Fruit fly (Drosophila melanogaster) whole organism, embryonic: ENCODE data around the gene Gclm.
A peak's percentile ranks its signal among the peaks of the same experiment; 100 is the strongest.

Experiments
- Aef1 ChIP-seq: fragments of 200-800 bp; sonication (Bioruptor generic); IDR thresholded peaks from 3 replicates; pipeline ENCODE4 v1.3.6; 2022; ENCODE audit warnings: missing biosample characterization, missing genetic modification characterization
- Antp ChIP-seq: fragments of 200-800 bp; sonication (Bioruptor generic); optimal IDR thresholded peaks from 3 replicates; lab custom pipeline; 2016; ENCODE audit warnings: missing biosample characterization, missing genetic modification characterization
- CG11695 ChIP-seq: fragments of 200-800 bp; sonication (Bioruptor generic); IDR thresholded peaks from 3 replicates; pipeline ENCODE4 v1.3.6; 2022; ENCODE audit warnings: missing biosample characterization, missing genetic modification characterization
- CG12071 ChIP-seq: fragments of 200-800 bp; sonication (Bioruptor generic); optimal IDR thresholded peaks from 3 replicates; lab custom pipeline; 2018; ENCODE audit warnings: missing biosample characterization, mild to moderate bottlenecking, missing genetic modification characterization
- CG12744 ChIP-seq: fragments of 200-800 bp; sonication (Bioruptor generic); optimal IDR thresholded peaks from 2 replicates; lab custom pipeline; 2016; ENCODE audit warnings: missing biosample characterization, missing genetic modification characterization
- CG13424 ChIP-seq: fragments of 200-800 bp; sonication (Bioruptor generic); optimal IDR thresholded peaks from 2 replicates; lab custom pipeline; 2019; ENCODE audit warnings: missing biosample characterization, mild to moderate bottlenecking, missing genetic modification characterization, moderate library complexity
- CG14014 ChIP-seq: fragments of 200-800 bp; sonication (Bioruptor generic); IDR thresholded peaks from 2 replicates; pipeline ENCODE4 v1.3.6; 2022; ENCODE audit warnings: missing biosample characterization, missing genetic modification characterization
- CG15011 ChIP-seq: fragments of 200-800 bp; sonication (Bioruptor generic); optimal IDR thresholded peaks from 3 replicates; lab custom pipeline; 2018; ENCODE audit warnings: missing biosample characterization, mild to moderate bottlenecking, missing genetic modification characterization
- CG15514 ChIP-seq: fragments of 200-800 bp; sonication (Bioruptor generic); optimal IDR thresholded peaks from 3 replicates; lab custom pipeline; 2017; ENCODE audit warnings: missing biosample characterization, missing genetic modification characterization, mild to moderate bottlenecking, moderate library complexity, missing genetic modification reagents
- CG16815 ChIP-seq: fragments of 200-800 bp; sonication (Bioruptor generic); optimal IDR thresholded peaks from 3 replicates; lab custom pipeline; 2017; ENCODE audit warnings: missing biosample characterization, mild to moderate bottlenecking, missing genetic modification characterization
- CG17361 ChIP-seq: fragments of 200-800 bp; sonication (Bioruptor generic); IDR thresholded peaks from 3 replicates; pipeline ENCODE4 v1.3.6; 2022; ENCODE audit warnings: missing biosample characterization, missing genetic modification characterization
- CG17612 ChIP-seq: fragments of 200-800 bp; sonication (Bioruptor generic); IDR thresholded peaks from 2 replicates; pipeline ENCODE4 v1.3.6; 2022; ENCODE audit warnings: missing biosample characterization, missing genetic modification characterization
- CG18262 ChIP-seq: fragments of 200-800 bp; optimal IDR thresholded peaks from 3 replicates; lab custom pipeline; 2019; ENCODE audit warnings: missing biosample characterization, mild to moderate bottlenecking, missing genetic modification characterization, moderate library complexity
- CG18619 ChIP-seq: fragments of 200-800 bp; sonication (Bioruptor generic); optimal IDR thresholded peaks from 3 replicates; lab custom pipeline; 2017; ENCODE audit warnings: missing biosample characterization, mild to moderate bottlenecking, missing genetic modification characterization
- CG32772 ChIP-seq: fragments of 200-800 bp; sonication (Bioruptor generic); IDR thresholded peaks from 2 replicates; pipeline ENCODE4 v1.3.6; 2022; ENCODE audit warnings: missing biosample characterization, missing genetic modification characterization
- CG3726 ChIP-seq: fragments of 200-800 bp; sonication (Bioruptor generic); IDR thresholded peaks from 3 replicates; pipeline ENCODE4, ENCODE4 v1.3.6; 2022; ENCODE audit warnings: missing biosample characterization, missing genetic modification characterization
- CG4360 ChIP-seq: fragments of 200-800 bp; sonication (Bioruptor generic); IDR thresholded peaks from 2 replicates; pipeline ENCODE4 v1.3.6; 2022; ENCODE audit warnings: missing biosample characterization, missing genetic modification characterization
- CG4730 ChIP-seq: fragments of 200-800 bp; sonication (Bioruptor generic); IDR thresholded peaks from 2 replicates; pipeline ENCODE4 v1.3.6; 2022; ENCODE audit warnings: missing biosample characterization, missing genetic modification characterization
- CG7839 ChIP-seq: fragments of 200-800 bp; sonication (Bioruptor generic); optimal IDR thresholded peaks from 3 replicates; lab custom pipeline; 2018; ENCODE audit warnings: missing biosample characterization, mild to moderate bottlenecking, missing genetic modification characterization, moderate library complexity
- CG8478 ChIP-seq: fragments of >200 bp; optimal IDR thresholded peaks from 2 replicates; lab custom pipeline; 2018
- CG9215 ChIP-seq: fragments of 200-800 bp; sonication (Bioruptor generic); IDR thresholded peaks from 2 replicates; pipeline ENCODE4 v1.3.6; 2022; ENCODE audit warnings: missing biosample characterization, missing genetic modification characterization
- CTCF ChIP-seq: fragments of 200-800 bp; sonication (Bioruptor generic); optimal IDR thresholded peaks from 2 replicates; lab custom pipeline; 2017; ENCODE audit warnings: missing biosample characterization, mild to moderate bottlenecking, missing genetic modification characterization, moderate library complexity
- Dip3 ChIP-seq: fragments of 200-800 bp; sonication (Bioruptor generic); optimal IDR thresholded peaks from 3 replicates; lab custom pipeline; 2016; ENCODE audit warnings: missing biosample characterization, missing genetic modification characterization
- Fer3 ChIP-seq: fragments of 200-800 bp; sonication (Bioruptor generic); optimal IDR thresholded peaks from 2 replicates; lab custom pipeline; 2018; ENCODE audit warnings: missing biosample characterization, mild to moderate bottlenecking, missing genetic modification characterization, moderate library complexity
- HLH4C ChIP-seq: fragments of 200-800 bp; sonication (Bioruptor generic); IDR thresholded peaks from 3 replicates; pipeline ENCODE4 v1.3.6; 2022; ENCODE audit warnings: missing biosample characterization, missing genetic modification characterization; ENCODE audit not compliant: partially characterized antibody
- Hand ChIP-seq: fragments of 200-800 bp; sonication (Bioruptor generic); optimal IDR thresholded peaks from 2 replicates; lab custom pipeline; 2017; ENCODE audit warnings: mild to moderate bottlenecking, missing biosample characterization, missing genetic modification reagents, missing genetic modification characterization
- Lpt ChIP-seq: fragments of >200 bp; optimal IDR thresholded peaks from 2 replicates; lab custom pipeline; 2018; ENCODE audit warnings: missing biosample characterization, missing genetic modification characterization
- Mes4 ChIP-seq: fragments of 200-800 bp; sonication (Bioruptor generic); optimal IDR thresholded peaks from 2 replicates; lab custom pipeline; 2016; ENCODE audit warnings: missing biosample characterization, missing genetic modification characterization
- Side ChIP-seq: fragments of 200-800 bp; sonication (Bioruptor generic); optimal IDR thresholded peaks from 2 replicates; lab custom pipeline; 2016; ENCODE audit warnings: missing biosample characterization, missing genetic modification characterization
- Spps ChIP-seq: fragments of 200-800 bp; sonication (Bioruptor generic); optimal IDR thresholded peaks from 2 replicates; lab custom pipeline; 2018; ENCODE audit warnings: missing biosample characterization, mild to moderate bottlenecking, missing genetic modification characterization
- ci ChIP-seq: fragments of 200-800 bp; sonication (Bioruptor generic); IDR thresholded peaks from 3 replicates; pipeline ENCODE4 v1.3.6; 2022; ENCODE audit warnings: missing biosample characterization, missing genetic modification characterization
- crol ChIP-seq: fragments of 200-800 bp; sonication (Bioruptor generic); IDR thresholded peaks from 2 replicates; pipeline ENCODE4 v1.3.6; 2022; ENCODE audit warnings: missing biosample characterization, missing genetic modification characterization
- cwo ChIP-seq: fragments of 200-800 bp; sonication (Bioruptor generic); optimal IDR thresholded peaks from 3 replicates; lab custom pipeline; 2017; ENCODE audit warnings: missing biosample characterization, missing genetic modification characterization, mild to moderate bottlenecking, moderate library complexity, missing genetic modification reagents
- dysf ChIP-seq: fragments of 200-800 bp; sonication (Bioruptor generic); IDR thresholded peaks from 3 replicates; pipeline ENCODE4 v1.3.6; 2022; ENCODE audit warnings: missing biosample characterization, missing genetic modification characterization
- en ChIP-seq: fragments of 200-800 bp; sonication (Bioruptor generic); optimal IDR thresholded peaks from 2 replicates; lab custom pipeline; 2016; ENCODE audit warnings: missing biosample characterization, missing genetic modification characterization
- exex ChIP-seq: fragments of 200-800 bp; sonication (Bioruptor generic); optimal IDR thresholded peaks from 4 replicates; lab custom pipeline; 2018; ENCODE audit warnings: missing biosample characterization, mild to moderate bottlenecking, missing genetic modification characterization, moderate library complexity
- gem ChIP-seq: fragments of 200-800 bp; sonication (Bioruptor generic); optimal IDR thresholded peaks from 2 replicates; lab custom pipeline; 2019; ENCODE audit warnings: missing biosample characterization, mild to moderate bottlenecking, missing genetic modification characterization, moderate library complexity
- grn ChIP-seq: fragments of 200-800 bp; sonication (Bioruptor generic); optimal IDR thresholded peaks from 3 replicates; lab custom pipeline; 2017; ENCODE audit warnings: missing biosample characterization, missing genetic modification characterization
- ham ChIP-seq: fragments of 200-800 bp; sonication (Bioruptor generic); IDR thresholded peaks from 2 replicates; pipeline ENCODE4 v1.3.6; 2022; ENCODE audit warnings: missing biosample characterization, missing genetic modification characterization
- hkb ChIP-seq, 2 experiments: fragments of 200-800 bp in 1 of 2; fragments of >200 bp in 1 of 2; sonication (Bioruptor generic) in 1 of 2; IDR thresholded peaks in 1 of 2; optimal IDR thresholded peaks in 1 of 2; 2 replicates each; pipeline versions ENCODE4 v1.3.6 to Lab custom; 2017 to 2022; ENCODE audit warnings: missing biosample characterization in 1 of 2, missing genetic modification characterization in 1 of 2
- jigr1 ChIP-seq: fragments of 200-800 bp; sonication (Bioruptor generic); IDR thresholded peaks from 3 replicates; pipeline ENCODE4 v1.3.6; 2022; ENCODE audit warnings: missing biosample characterization, missing genetic modification characterization
- kah ChIP-seq: fragments of 200-800 bp; sonication (Bioruptor generic); optimal IDR thresholded peaks from 2 replicates; lab custom pipeline; 2018; ENCODE audit warnings: missing biosample characterization, mild to moderate bottlenecking, missing genetic modification characterization
- pho ChIP-seq: fragments of 200-800 bp; sonication (Bioruptor generic); optimal IDR thresholded peaks from 2 replicates; lab custom pipeline; 2016; ENCODE audit warnings: missing biosample characterization, missing genetic modification characterization
- pum ChIP-seq: fragments of 200-800 bp; sonication (Bioruptor generic); optimal IDR thresholded peaks from 2 replicates; lab custom pipeline; 2016; ENCODE audit warnings: missing biosample characterization, missing genetic modification characterization
- rib ChIP-seq: fragments of 200-800 bp; sonication (Bioruptor generic); IDR thresholded peaks from 2 replicates; pipeline ENCODE4 v1.3.6; 2022; ENCODE audit warnings: missing biosample characterization, missing genetic modification characterization
- slp2 ChIP-seq: fragments of 200-800 bp; sonication (Bioruptor generic); optimal IDR thresholded peaks from 2 replicates; lab custom pipeline; 2016; ENCODE audit warnings: missing biosample characterization, missing genetic modification characterization
- sob ChIP-seq: fragments of 200-800 bp; sonication (Bioruptor generic); IDR thresholded peaks from 2 replicates; pipeline ENCODE4 v1.3.6; 2022; ENCODE audit warnings: missing biosample characterization, missing genetic modification characterization
- sqz ChIP-seq: fragments of 200-800 bp; sonication (Bioruptor generic); optimal IDR thresholded peaks from 3 replicates; lab custom pipeline; 2018; ENCODE audit warnings: missing biosample characterization, mild to moderate bottlenecking, missing genetic modification characterization
- sr ChIP-seq: fragments of 200-800 bp; sonication (Bioruptor generic); IDR thresholded peaks from 3 replicates; pipeline ENCODE4 v1.3.6; 2022; ENCODE audit warnings: missing biosample characterization, missing genetic modification characterization
- stc ChIP-seq: fragments of 200-800 bp; sonication (Bioruptor generic); IDR thresholded peaks from 2 replicates; pipeline ENCODE4 v1.3.6; 2022; ENCODE audit warnings: missing biosample characterization, missing genetic modification characterization
- tap ChIP-seq: fragments of 200-800 bp; optimal IDR thresholded peaks from 3 replicates; lab custom pipeline; 2019; ENCODE audit warnings: missing biosample characterization, mild to moderate bottlenecking, missing genetic modification characterization, moderate library complexity
- tin ChIP-seq: fragments of 200-800 bp; sonication (Bioruptor generic); optimal IDR thresholded peaks from 3 replicates; lab custom pipeline; 2016; ENCODE audit warnings: missing biosample characterization, missing genetic modification characterization
- tll ChIP-seq, 2 experiments: fragments of 200-800 bp in 1 of 2; fragments of >200 bp in 1 of 2; sonication (Bioruptor generic) in 1 of 2; optimal IDR thresholded peaks; 2 replicates each; lab custom pipeline; 2017 to 2019; ENCODE audit warnings: missing biosample characterization in 2 of 2, missing genetic modification characterization in 2 of 2, mild to moderate bottlenecking in 1 of 2, moderate library complexity in 1 of 2

Gclm gene

dm6 chr3R:22720808-22721306 is 34.5 kb upstream of the Gclm start, which contains the start of gene wge (continued):
- TF ChIP-seq pho (GFP tag; lab: Kevin White, UChicago) (no peak), sr (no peak), Aef1 (GFP tag; lab: Robert Waterston, UW) (no peak), CG17612 (GFP tag; lab: Robert Waterston, UW) (no peak), CG12071 (GFP tag; lab: Kevin White, UChicago) (no peak), en (GFP tag; lab: Kevin White, UChicago) (no peak), CG15514 (GFP tag; lab: Kevin White, UChicago) (peak; percentile 38), Side (GFP tag; lab: Kevin White, UChicago) (no peak), hkb (optimal IDR thresholded peaks at IDR 0.05; lab: Kevin White, UChicago) (no peak), hkb (GFP tag; IDR thresholded peaks at IDR 0.05; lab: Robert Waterston, UW) (no peak), CG17361 (GFP tag; lab: Robert Waterston, UW) (no peak), exex (no peak), CG32772 (peak; percentile 60), tin (GFP tag; lab: Kevin White, UChicago) (no peak), rib (no peak), CG8478 (lab: Kevin White, UChicago) (no peak), dysf (GFP tag; lab: Robert Waterston, UW) (no peak), kah (GFP tag; lab: Kevin White, UChicago) (no peak), Spps (tag; lab: Kevin White, UChicago) (no peak), CG12744 (no peak), Dip3 (GFP tag; lab: Kevin White, UChicago) (no peak), HLH4C (GFP tag; lab: Robert Waterston, UW) (peak; percentile 63; the same call in 2 of the 3 replicates), stc (no peak), Fer3 (no peak), gem (tag; lab: Kevin White, UChicago) (no peak), CG16815 (GFP tag; lab: Kevin White, UChicago) (no peak), CG4730 (GFP tag; lab: Robert Waterston, UW) (no peak), cwo (GFP tag; lab: Kevin White, UChicago) (no peak), ci (GFP tag; lab: Robert Waterston, UW) (no peak), ham (no peak), CG7839 (tag; lab: Kevin White, UChicago) (no peak), CG11695 (no peak), CG18262 (tag; lab: Kevin White, UChicago) (peak; percentile 18), tap (tag; lab: Kevin White, UChicago) (no peak), CG9215 (GFP tag; lab: Robert Waterston, UW) (no peak), slp2 (GFP tag; lab: Kevin White, UChicago) (no peak), sob (GFP tag; lab: Robert Waterston, UW) (no peak), Mes4 (GFP tag; lab: Kevin White, UChicago) (no peak), Hand (GFP tag; lab: Kevin White, UChicago) (no peak), jigr1 (GFP tag; lab: Robert Waterston, UW) (no peak), CG4360 (GFP tag; lab: Robert Waterston, UW) (no peak), CG3726 (GFP tag; lab: Robert Waterston, UW) (no peak), sqz (GFP tag; lab: Kevin White, UChicago) (peak; percentile 89), tll (GFP tag; optimal IDR thresholded peaks at IDR 0.05; lab: Kevin White, UChicago) (no peak), crol (GFP tag; lab: Robert Waterston, UW) (no peak), CG18619 (GFP tag; lab: Kevin White, UChicago) (no peak), pum (GFP tag; lab: Kevin White, UChicago) (no peak), CG13424 (tag; lab: Kevin White, UChicago) (no peak), Antp (no peak), CG14014 (no peak), Lpt (GFP tag; lab: Kevin White, UChicago) (no peak), grn (GFP tag; lab: Kevin White, UChicago) (no peak), CTCF (GFP tag; lab: Kevin White, UChicago) (peak; percentile 55), CG15011 (no peak)
